Fruit fly (Drosophila melanogaster) whole organism, prepupa: ENCODE measurements around the gene Ance-2.

ENCODE experiments used
- CG10669 ChIP-seq: fragments of 200-800 bp; sonication (Bioruptor generic); optimal IDR thresholded peaks from 3 replicates; lab custom pipeline; 2018; ENCODE audit warnings: missing biosample characterization, mild to moderate bottlenecking, missing genetic modification characterization, moderate library complexity
- CG11294 ChIP-seq: fragments of 200-800 bp; sonication (Bioruptor generic); IDR thresholded peaks from 2 replicates; pipeline ENCODE4 v1.3.6; 2022; ENCODE audit warnings: missing biosample characterization, missing genetic modification characterization
- CG11762 ChIP-seq: fragments of 200-800 bp; sonication (Bioruptor generic); optimal IDR thresholded peaks from 3 replicates; lab custom pipeline; 2016; ENCODE audit warnings: missing biosample characterization, missing genetic modification characterization; ENCODE audit not compliant: insufficient read depth
- CG11902 ChIP-seq: fragments of 200-800 bp; sonication (Bioruptor generic); optimal IDR thresholded peaks from 3 replicates; lab custom pipeline; 2016; ENCODE audit warnings: missing biosample characterization, missing genetic modification characterization
- CG15336 ChIP-seq: fragments of 200-800 bp; sonication (Bioruptor generic); IDR thresholded peaks from 2 replicates; pipeline ENCODE4 v1.3.6; 2022; ENCODE audit warnings: missing biosample characterization, missing genetic modification characterization
- CG16779 ChIP-seq: fragments of 200-800 bp; sonication (Bioruptor generic); optimal IDR thresholded peaks from 3 replicates; lab custom pipeline; 2017; ENCODE audit warnings: missing biosample characterization, mild to moderate bottlenecking, missing genetic modification characterization
- CG31627 ChIP-seq: fragments of 200-800 bp; sonication (Bioruptor generic); optimal IDR thresholded peaks from 3 replicates; lab custom pipeline; 2016; ENCODE audit warnings: missing biosample characterization, missing genetic modification characterization
- CG32006 ChIP-seq: fragments of 200-800 bp; sonication (Bioruptor generic); optimal IDR thresholded peaks from 3 replicates; lab custom pipeline; 2017; ENCODE audit warnings: missing biosample characterization, mild to moderate bottlenecking, missing genetic modification characterization
- CG34406 ChIP-seq: fragments of 200-800 bp; sonication (Bioruptor generic); optimal IDR thresholded peaks from 3 replicates; lab custom pipeline; 2016; ENCODE audit warnings: missing biosample characterization, missing genetic modification characterization
- CG6163 ChIP-seq: fragments of 200-800 bp; sonication (Bioruptor generic); IDR thresholded peaks from 3 replicates; pipeline ENCODE4 v1.3.6; 2022; ENCODE audit warnings: missing biosample characterization, missing genetic modification characterization
- CG6792 ChIP-seq: fragments of 200-800 bp; sonication (Bioruptor generic); optimal IDR thresholded peaks from 3 replicates; lab custom pipeline; 2016; ENCODE audit warnings: missing biosample characterization, missing genetic modification characterization
- CG6808 ChIP-seq: fragments of 200-800 bp; sonication (Bioruptor generic); optimal IDR thresholded peaks from 3 replicates; lab custom pipeline; 2017; ENCODE audit warnings: missing biosample characterization, missing genetic modification characterization, mild to moderate bottlenecking, moderate library complexity, missing genetic modification reagents
- CG6854 ChIP-seq: fragments of 200-800 bp; sonication (Bioruptor generic); optimal IDR thresholded peaks from 2 replicates; lab custom pipeline; 2017; ENCODE audit warnings: missing biosample characterization, mild to moderate bottlenecking, missing genetic modification characterization
- CG7368 ChIP-seq: fragments of 200-800 bp; sonication (Bioruptor generic); optimal IDR thresholded peaks from 3 replicates; lab custom pipeline; 2016; ENCODE audit warnings: missing biosample characterization, missing genetic modification characterization
- CG8632 ChIP-seq: fragments of 200-800 bp; sonication (Bioruptor generic); optimal IDR thresholded peaks from 3 replicates; lab custom pipeline; 2016; ENCODE audit warnings: missing biosample characterization, missing genetic modification characterization
- CG9139 ChIP-seq: fragments of 200-800 bp; sonication (Bioruptor generic); optimal IDR thresholded peaks from 3 replicates; lab custom pipeline; 2017; ENCODE audit warnings: missing biosample characterization, mild to moderate bottlenecking, missing genetic modification characterization
- Eip78C ChIP-seq: fragments of 200-800 bp; sonication (Bioruptor generic); peaks from one replicate; lab custom pipeline; 2016; ENCODE audit warnings: missing biosample characterization, missing genetic modification characterization
- Eip93F ChIP-seq: fragments of 200-800 bp; sonication (Bioruptor generic); optimal IDR thresholded peaks from 2 replicates; lab custom pipeline; 2016; ENCODE audit warnings: missing biosample characterization, mild to moderate bottlenecking, missing genetic modification characterization
- Ets21C ChIP-seq: fragments of 200-800 bp; sonication (Bioruptor generic); optimal IDR thresholded peaks from 3 replicates; lab custom pipeline; 2016; ENCODE audit warnings: missing biosample characterization, missing genetic modification characterization
- Ets96B ChIP-seq: fragments of 200-800 bp; optimal IDR thresholded peaks from 2 replicates; lab custom pipeline; 2019; ENCODE audit warnings: missing biosample characterization, mild to moderate bottlenecking, missing genetic modification characterization, moderate library complexity
- Hr38 ChIP-seq: sonication (Bioruptor generic); optimal IDR thresholded peaks from 2 replicates; lab custom pipeline; 2016; ENCODE audit warnings: missing biosample characterization, missing genetic modification characterization
- Hr39 ChIP-seq: fragments of 200-800 bp; sonication (Bioruptor generic); optimal IDR thresholded peaks from 2 replicates; lab custom pipeline; 2016; ENCODE audit warnings: missing biosample characterization, missing genetic modification characterization
- Lpt ChIP-seq: fragments of 200-800 bp; sonication (Bioruptor generic); optimal IDR thresholded peaks from 3 replicates; lab custom pipeline; 2016; ENCODE audit warnings: missing biosample characterization, missing genetic modification characterization
- Met ChIP-seq: fragments of 200-800 bp; sonication (Bioruptor generic); optimal IDR thresholded peaks from 3 replicates; lab custom pipeline; 2016; ENCODE audit warnings: missing biosample characterization, missing genetic modification characterization
- OdsH ChIP-seq: fragments of 200-800 bp; sonication (Bioruptor generic); optimal IDR thresholded peaks from 3 replicates; lab custom pipeline; 2016; ENCODE audit warnings: missing biosample characterization, missing genetic modification characterization
- Smox ChIP-seq: fragments of 200-800 bp; sonication (Bioruptor generic); optimal IDR thresholded peaks from 3 replicates; lab custom pipeline; 2016; ENCODE audit warnings: missing biosample characterization, missing genetic modification characterization
- Sox102F ChIP-seq: fragments of 200-800 bp; sonication (Bioruptor generic); optimal IDR thresholded peaks from 2 replicates; lab custom pipeline; 2016; ENCODE audit warnings: missing biosample characterization, mild to moderate bottlenecking, missing genetic modification characterization
- Sox14 ChIP-seq: fragments of 200-800 bp; sonication (Bioruptor generic); optimal IDR thresholded peaks from 3 replicates; lab custom pipeline; 2016; ENCODE audit warnings: missing biosample characterization, missing genetic modification characterization
- achi ChIP-seq: fragments of 200-800 bp; sonication (Bioruptor generic); optimal IDR thresholded peaks from 3 replicates; lab custom pipeline; 2016; ENCODE audit warnings: missing biosample characterization, missing genetic modification characterization
- acj6 ChIP-seq: fragments of 200-800 bp; sonication (Bioruptor generic); optimal IDR thresholded peaks from 3 replicates; lab custom pipeline; 2016; ENCODE audit warnings: missing biosample characterization, missing genetic modification characterization
- cyc ChIP-seq: fragments of 200-800 bp; sonication (Bioruptor generic); optimal IDR thresholded peaks from 3 replicates; lab custom pipeline; 2016; ENCODE audit warnings: missing biosample characterization, missing genetic modification characterization
- dac ChIP-seq: fragments of 200-800 bp; sonication (Bioruptor generic); optimal IDR thresholded peaks from 2 replicates; lab custom pipeline; 2017; ENCODE audit warnings: missing biosample characterization, mild to moderate bottlenecking, missing genetic modification characterization
- eg ChIP-seq: fragments of 200-800 bp; sonication (Bioruptor generic); IDR thresholded peaks from 3 replicates; pipeline ENCODE4 v1.3.6; 2022; ENCODE audit warnings: missing biosample characterization, missing genetic modification characterization
- esn ChIP-seq: fragments of 200-800 bp; sonication (Bioruptor generic); optimal IDR thresholded peaks from 2 replicates; lab custom pipeline; 2016; ENCODE audit warnings: missing biosample characterization, mild to moderate bottlenecking, missing genetic modification characterization, moderate library complexity
- fd59A ChIP-seq: fragments of 200-800 bp; sonication (Bioruptor generic); optimal IDR thresholded peaks from 2 replicates; lab custom pipeline; 2017; ENCODE audit warnings: missing biosample characterization, mild to moderate bottlenecking, missing genetic modification characterization, missing genetic modification reagents
- fkh ChIP-seq: fragments of 200-800 bp; sonication (Bioruptor generic); optimal IDR thresholded peaks from 3 replicates; lab custom pipeline; 2017; ENCODE audit warnings: missing biosample characterization, mild to moderate bottlenecking, missing genetic modification characterization, moderate library complexity
- lz ChIP-seq: fragments of 200-800 bp; sonication (Bioruptor generic); optimal IDR thresholded peaks from 3 replicates; lab custom pipeline; 2016; ENCODE audit warnings: missing biosample characterization, missing genetic modification characterization
- net ChIP-seq: fragments of 200-800 bp; sonication (Bioruptor generic); optimal IDR thresholded peaks from 3 replicates; lab custom pipeline; 2016; ENCODE audit warnings: missing biosample characterization, missing genetic modification characterization
- pdm3 ChIP-seq: fragments of 200-800 bp; sonication (Bioruptor generic); optimal IDR thresholded peaks from 3 replicates; lab custom pipeline; 2016; ENCODE audit warnings: missing biosample characterization, missing genetic modification characterization
- salr ChIP-seq, 2 experiments: fragments of 200-800 bp; sonication (Bioruptor generic); optimal IDR thresholded peaks; 3 replicates each; lab custom pipeline; 2016 to 2018; ENCODE audit warnings: missing biosample characterization in 2 of 2, missing genetic modification characterization in 2 of 2, mild to moderate bottlenecking in 1 of 2
- spab ChIP-seq: fragments of 200-800 bp; sonication (Bioruptor generic); optimal IDR thresholded peaks from 2 replicates; lab custom pipeline; 2017; ENCODE audit warnings: missing biosample characterization, mild to moderate bottlenecking, missing genetic modification characterization, missing genetic modification reagents
- ss ChIP-seq, 2 experiments: fragments of 200-800 bp; sonication (Bioruptor generic); optimal IDR thresholded peaks; 2 replicates in 1 of 2; 3 replicates in 1 of 2; lab custom pipeline; 2017 to 2018; ENCODE audit warnings: mild to moderate bottlenecking in 2 of 2, missing biosample characterization in 2 of 2, missing genetic modification characterization in 2 of 2, moderate library complexity in 1 of 2
- svp ChIP-seq: fragments of 200-800 bp; sonication (Bioruptor generic); peaks from one replicate; lab custom pipeline; 2016; ENCODE audit warnings: missing biosample characterization, missing genetic modification characterization
- topi ChIP-seq: fragments of 200-800 bp; sonication (Bioruptor generic); optimal IDR thresholded peaks from 3 replicates; lab custom pipeline; 2016; ENCODE audit warnings: missing biosample characterization, missing genetic modification characterization
- vri ChIP-seq: fragments of 200-800 bp; sonication (Bioruptor generic); optimal IDR thresholded peaks from 3 replicates; lab custom pipeline; 2016; ENCODE audit warnings: missing biosample characterization, mild to moderate bottlenecking, missing genetic modification characterization

Ance-2 gene

dm6 chr2L:13881939-13882338 lies 27.2 kb upstream of the Ance-2 start:
- TF ChIP-seq Met (GFP tag; lab: Kevin White, UChicago): peak; percentile 15
- no peak for TF ChIP-seq CG7368 (GFP tag; lab: Kevin White, UChicago)
- no peak for TF ChIP-seq CG15336 (GFP tag; lab: Robert Waterston, UW)
- peak; percentile 67 for TF ChIP-seq Eip78C (GFP tag; lab: Kevin White, UChicago)
- no peak for TF ChIP-seq Sox14
- peak; percentile 49 for TF ChIP-seq svp
- TF ChIP-seq dac: no peak
- TF ChIP-seq fkh (GFP tag; lab: Kevin White, UChicago): peak; percentile 89
- no peak for TF ChIP-seq Lpt (GFP tag; lab: Kevin White, UChicago)
- no peak for TF ChIP-seq salr (GFP tag; optimal IDR thresholded peaks at IDR 0.05; lab: Kevin White, UChicago)
- TF ChIP-seq CG16779 (tag; lab: Kevin White, UChicago): no peak
- TF ChIP-seq vri: peak; percentile 56
- TF ChIP-seq CG6854: no peak
- peak; percentile 17 for TF ChIP-seq esn (GFP tag; lab: Kevin White, UChicago)
- TF ChIP-seq eg (GFP tag; lab: Robert Waterston, UW): 0 out of 3 replicates have a peak, but pooled peaks have one; percentile 10

- no peak for TF ChIP-seq Lpt (GFP tag; lab: Kevin White, UChicago)
- TF ChIP-seq lz (GFP tag; lab: Kevin White, UChicago): no peak
- peak; percentile 10 for TF ChIP-seq net (GFP tag; lab: Kevin White, UChicago)
These were observed 25.0 kb upstream of the Ance-2 start for dm6 chr2L:13884063-13884656.

- TF ChIP-seq CG8632 (GFP tag; lab: Kevin White, UChicago) (peak; percentile 15), Hr39 (peak; percentile 24), Sox102F (GFP tag; lab: Kevin White, UChicago) (peak; percentile 46), esn (GFP tag; lab: Kevin White, UChicago) (peak; percentile 63), OdsH (GFP tag; lab: Kevin White, UChicago) (peak; percentile 35), ss (GFP tag; optimal IDR thresholded peaks at IDR 0.05; lab: Kevin White, UChicago) (peak; percentile 1 to 57), cyc (GFP tag; lab: Kevin White, UChicago) (peak; percentile 45), CG6792 (GFP tag; lab: Kevin White, UChicago) (peak; percentile 36), Sox14 (no peak), dac (no peak), Ets96B (tag; lab: Kevin White, UChicago) (peak; percentile 15), Eip93F (GFP tag; lab: Kevin White, UChicago) (no peak), Smox (GFP tag; lab: Kevin White, UChicago) (peak; percentile 31), achi (no peak), svp (peak; percentile 88), Lpt (GFP tag; lab: Kevin White, UChicago) (no peak), fd59A (GFP tag; lab: Kevin White, UChicago) (peak; percentile 37), CG6163 (GFP tag; lab: Robert Waterston, UW) (0 out of 3 replicates have a peak, but pooled peaks have one; percentile 6), CG16779 (tag; lab: Kevin White, UChicago) (no peak), net (GFP tag; lab: Kevin White, UChicago) (no peak), Met (GFP tag; lab: Kevin White, UChicago) (peak; percentile 58), CG31627 (peak; percentile 37), eg (GFP tag; lab: Robert Waterston, UW) (no peak), Hr38 (GFP tag; lab: Kevin White, UChicago) (no peak), CG6808 (peak; percentile 63), lz (GFP tag; lab: Kevin White, UChicago) (peak; percentile 35), CG11762 (GFP tag; lab: Kevin White, UChicago) (no peak), CG11902 (GFP tag; lab: Kevin White, UChicago) (no peak), pdm3 (GFP tag; lab: Kevin White, UChicago) (peak; percentile 2), CG11294 (no peak), CG9139 (GFP tag; lab: Kevin White, UChicago) (no peak), acj6 (GFP tag; lab: Kevin White, UChicago) (no peak), CG6854 (no peak), spab (GFP tag; lab: Kevin White, UChicago) (peak; percentile 30), Ets21C (GFP tag; lab: Kevin White, UChicago) (peak; percentile 17), CG34406 (GFP tag; lab: Kevin White, UChicago) (peak; percentile 33), CG10669 (GFP tag; lab: Kevin White, UChicago) (peak; percentile 29), CG32006 (peak; percentile 12), topi (peak; percentile 58)
These were observed 24.3 kb upstream of the Ance-2 start for dm6 chr2L:13884678-13885303.
